Worm (Caenorhabditis elegans) whole organism, L2 larva: ENCODE data around the gene Y49F6B.19.

ENCODE experiments used
- F13H6.1 ChIP-seq: sonication (generic microtip); optimal IDR thresholded peaks from 2 replicates; lab custom pipeline; 2016; ENCODE audit warnings: missing genetic modification characterization, missing compliant biosample characterization
- R02D3.7 ChIP-seq: fragments of 150-350 bp; optimal IDR thresholded peaks from 2 replicates; lab custom pipeline; 2014; ENCODE audit warnings: missing biosample characterization, missing genetic modification characterization
- Y55F3AM.14 ChIP-seq: fragments of 200-800 bp; sonication (Bioruptor generic); optimal IDR thresholded peaks from 2 replicates; lab custom pipeline; 2018; ENCODE audit warnings: mild to moderate bottlenecking, missing genetic modification characterization, missing compliant biosample characterization
- ZK546.5 ChIP-seq: sonication (generic microtip); optimal IDR thresholded peaks from 2 replicates; lab custom pipeline; 2017; ENCODE audit warnings: missing biosample characterization, missing genetic modification characterization
- alr-1 ChIP-seq: fragments of 150-350 bp; optimal IDR thresholded peaks from 2 replicates; lab custom pipeline; 2014; ENCODE audit warnings: missing biosample characterization, missing genetic modification characterization
- ama-1 ChIP-seq: fragments of 150-350 bp; optimal IDR thresholded peaks from 2 replicates; lab custom pipeline; 2018; ENCODE audit warnings: inconsistent platforms
- blmp-1 ChIP-seq: sonication (generic microtip); optimal IDR thresholded peaks from 2 replicates; lab custom pipeline; 2017; ENCODE audit warnings: missing genetic modification characterization, mild to moderate bottlenecking, missing compliant biosample characterization, antibody characterized with exemption, moderate library complexity; ENCODE audit not compliant: insufficient read depth
- ceh-16 ChIP-seq: fragments of 150-350 bp; optimal IDR thresholded peaks from 2 replicates; lab custom pipeline; 2014; ENCODE audit warnings: missing biosample characterization, missing genetic modification characterization
- ceh-82 ChIP-seq: fragments of 150-350 bp; optimal IDR thresholded peaks from 2 replicates; lab custom pipeline; 2014; ENCODE audit warnings: missing biosample characterization, missing genetic modification characterization
- crh-2 ChIP-seq: sonication (generic microtip); optimal IDR thresholded peaks from 2 replicates; lab custom pipeline; 2017; ENCODE audit warnings: missing biosample characterization, missing genetic modification characterization
- egl-27 ChIP-seq: sonication (generic microtip); optimal IDR thresholded peaks from 3 replicates; lab custom pipeline; 2017; ENCODE audit warnings: missing biosample characterization, missing genetic modification reagents, missing genetic modification characterization
- elt-1 ChIP-seq: fragments of 150-350 bp; optimal IDR thresholded peaks from 2 replicates; lab custom pipeline; 2014; ENCODE audit warnings: missing biosample characterization, missing genetic modification characterization
- gmeb-1 ChIP-seq: fragments of 150-350 bp; optimal IDR thresholded peaks from 2 replicates; lab custom pipeline; 2014; ENCODE audit warnings: missing biosample characterization, missing genetic modification characterization
- lin-11 ChIP-seq: fragments of 150-350 bp; sonication (generic microtip); optimal IDR thresholded peaks from 2 replicates; lab custom pipeline; 2014; ENCODE audit warnings: missing biosample characterization, missing genetic modification characterization, inconsistent platforms, mixed read lengths
- lin-39 ChIP-seq: fragments of 150-350 bp; optimal IDR thresholded peaks from 2 replicates; lab custom pipeline; 2014; ENCODE audit warnings: missing biosample characterization, missing genetic modification reagents, missing genetic modification characterization
- lsy-2 ChIP-seq, 2 experiments: fragments of 150-350 bp in 1 of 2; sonication (generic microtip) in 1 of 2; optimal IDR thresholded peaks; 2 replicates each; lab custom pipeline; 2014 to 2017; ENCODE audit warnings: missing biosample characterization in 2 of 2, missing genetic modification characterization in 2 of 2
- mab-5 ChIP-seq: fragments of 150-350 bp; optimal IDR thresholded peaks from 2 replicates; lab custom pipeline; 2014; ENCODE audit warnings: missing biosample characterization, missing genetic modification characterization
- mbf-1 ChIP-seq: sonication (generic microtip); optimal IDR thresholded peaks from 2 replicates; lab custom pipeline; 2017; ENCODE audit warnings: missing biosample characterization, missing genetic modification characterization
- mdl-1 ChIP-seq, 2 experiments: fragments of 150-350 bp in 1 of 2; sonication (generic microtip) in 1 of 2; optimal IDR thresholded peaks; 2 replicates each; lab custom pipeline; 2017; ENCODE audit warnings: missing biosample characterization in 2 of 2, missing genetic modification characterization in 2 of 2
- nhr-10 ChIP-seq: sonication (generic microtip); optimal IDR thresholded peaks from 2 replicates; lab custom pipeline; 2017; ENCODE audit warnings: missing biosample characterization, missing genetic modification characterization
- nhr-11 ChIP-seq: fragments of 150-350 bp; optimal IDR thresholded peaks from 2 replicates; lab custom pipeline; 2014; ENCODE audit warnings: missing biosample characterization, missing genetic modification characterization
- nhr-12 ChIP-seq: fragments of 150-350 bp; optimal IDR thresholded peaks from 2 replicates; lab custom pipeline; 2014; ENCODE audit warnings: missing biosample characterization, missing genetic modification characterization
- nhr-129 ChIP-seq: fragments of 150-350 bp; optimal IDR thresholded peaks from 2 replicates; lab custom pipeline; 2014; ENCODE audit warnings: missing biosample characterization, missing genetic modification characterization
- nhr-23 ChIP-seq: fragments of 150-350 bp; optimal IDR thresholded peaks from 2 replicates; lab custom pipeline; 2014; ENCODE audit warnings: missing biosample characterization, missing genetic modification reagents, missing genetic modification characterization
- nhr-25 ChIP-seq: fragments of 150-350 bp; sonication (generic microtip); optimal IDR thresholded peaks from 3 replicates; lab custom pipeline; 2014; ENCODE audit warnings: missing biosample characterization, missing genetic modification characterization
- nhr-6 ChIP-seq: fragments of 150-350 bp; optimal IDR thresholded peaks from 2 replicates; lab custom pipeline; 2014; ENCODE audit warnings: missing biosample characterization, missing genetic modification characterization
- nhr-77 ChIP-seq: fragments of 150-350 bp; optimal IDR thresholded peaks from 2 replicates; lab custom pipeline; 2014; ENCODE audit warnings: missing biosample characterization, missing genetic modification characterization
- peb-1 ChIP-seq: fragments of 150-350 bp; optimal IDR thresholded peaks from 2 replicates; lab custom pipeline; 2014; ENCODE audit warnings: missing biosample characterization, missing genetic modification characterization
- sem-4 ChIP-seq: fragments of 150-350 bp; optimal IDR thresholded peaks from 2 replicates; lab custom pipeline; 2014; ENCODE audit warnings: missing biosample characterization, missing genetic modification reagents, missing genetic modification characterization
- sma-3 ChIP-seq: sonication (generic microtip); optimal IDR thresholded peaks from 2 replicates; lab custom pipeline; 2016; ENCODE audit warnings: missing genetic modification reagents, missing genetic modification characterization, missing compliant biosample characterization
- snpc-4 ChIP-seq: fragments of 150-350 bp; optimal IDR thresholded peaks from 2 replicates; lab custom pipeline; 2014; ENCODE audit warnings: missing biosample characterization, missing genetic modification characterization
- unc-39 ChIP-seq: fragments of 150-350 bp; optimal IDR thresholded peaks from 2 replicates; lab custom pipeline; 2014; ENCODE audit warnings: missing biosample characterization, missing genetic modification characterization
- unc-55 ChIP-seq: fragments of 150-350 bp; sonication (generic microtip); optimal IDR thresholded peaks from 3 replicates; lab custom pipeline; 2014; ENCODE audit warnings: missing biosample characterization, missing genetic modification reagents, missing genetic modification characterization
- zag-1 ChIP-seq: fragments of 150-350 bp; optimal IDR thresholded peaks from 2 replicates; lab custom pipeline; 2014; ENCODE audit warnings: missing biosample characterization, missing genetic modification characterization
- ztf-11 ChIP-seq: sonication (generic microtip); optimal IDR thresholded peaks from 2 replicates; lab custom pipeline; 2017; ENCODE audit warnings: missing biosample characterization, missing genetic modification characterization
- ztf-4 ChIP-seq: fragments of 150-350 bp; optimal IDR thresholded peaks from 2 replicates; lab custom pipeline; 2014; ENCODE audit warnings: missing biosample characterization, missing genetic modification characterization

The Y49F6B.19 gene

DNA sequence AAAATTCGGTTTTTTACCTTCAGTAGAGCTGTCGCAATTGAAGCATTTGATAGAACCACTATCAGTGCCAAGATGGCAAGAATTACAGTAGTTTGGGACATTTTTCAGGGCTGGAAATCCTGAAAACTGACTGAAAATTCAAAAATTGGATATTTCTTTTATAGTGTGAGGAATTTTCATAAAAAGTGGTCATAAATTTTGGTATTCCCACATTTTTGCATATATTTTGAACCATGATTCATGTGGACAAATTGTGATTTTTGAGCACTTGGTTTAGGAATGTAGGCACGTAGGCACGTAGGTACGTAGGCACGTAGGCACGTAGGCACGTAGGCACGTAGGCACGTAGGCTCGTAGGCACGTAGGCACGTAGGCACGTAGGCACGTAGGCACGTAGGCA, at the start of gene Y49F6B.19:
Gene Y49F6B.19 (minus strand): TSS at position 101 of the 400 bp plus-strand sequence.
- TF ChIP-seq ztf-4 (tag; lab: Kevin White, UChicago) (no peak), crh-2 (tag; lab: Kevin White, UChicago) (no peak), sem-4 (tag; lab: Kevin White, UChicago) (no peak), R02D3.7 (no peak)

DNA sequence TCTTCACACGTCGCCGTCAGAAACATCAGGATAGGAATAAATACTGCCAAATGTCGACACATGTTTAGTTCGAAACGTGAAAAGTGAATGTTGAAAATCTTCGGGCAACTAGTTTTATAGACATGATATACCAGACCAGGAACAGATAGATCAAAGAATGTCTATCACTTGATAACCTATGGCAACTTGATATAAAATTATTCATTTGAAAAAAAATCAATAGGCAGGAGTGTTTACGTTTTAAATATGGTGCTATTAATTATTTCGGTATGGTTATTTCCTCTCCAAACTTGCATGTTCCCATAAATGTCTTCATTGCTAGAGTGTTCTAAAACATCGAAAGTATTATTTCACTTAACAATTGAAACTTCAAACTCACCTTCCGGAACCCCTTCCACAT, 49.4 kb upstream of the Y49F6B.19 start, which contains the start of gene W10G11.2:
Gene W10G11.2 (minus strand): TSS at position 101 of the 400 bp plus-strand sequence.
- no peak for TF ChIP-seq unc-39 (tag; lab: Kevin White, UChicago)
- no peak for TF ChIP-seq mdl-1 (tag; optimal IDR thresholded peaks at IDR 0.05; lab: Kevin White, UChicago)
- no peak for TF ChIP-seq crh-2 (tag; lab: Kevin White, UChicago)
- no peak for TF ChIP-seq nhr-25 (tag; lab: Kevin White, UChicago)
- TF ChIP-seq ceh-82 (tag; lab: Kevin White, UChicago) = no peak
- TF ChIP-seq nhr-6 (tag; lab: Kevin White, UChicago) = no peak
- no peak for TF ChIP-seq nhr-11
- no peak for TF ChIP-seq ztf-4 (tag; lab: Kevin White, UChicago)
- no peak for TF ChIP-seq peb-1 (tag; lab: Kevin White, UChicago)
- no peak for TF ChIP-seq lin-39 (tag; lab: Kevin White, UChicago)
- TF ChIP-seq sma-3 (GFP tag; lab: Kevin White, UChicago) = no peak
- TF ChIP-seq blmp-1 (tag; lab: Kevin White, UChicago) = no peak
- TF ChIP-seq gmeb-1 (tag; lab: Kevin White, UChicago) = no peak
- no peak for TF ChIP-seq alr-1 (tag; lab: Kevin White, UChicago)
- TF ChIP-seq nhr-77 = no peak
- TF ChIP-seq elt-1 (tag; lab: Kevin White, UChicago) = no peak
- no peak for TF ChIP-seq Y55F3AM.14 (GFP tag; lab: Kevin White, UChicago)
- TF ChIP-seq snpc-4 = no peak

DNA sequence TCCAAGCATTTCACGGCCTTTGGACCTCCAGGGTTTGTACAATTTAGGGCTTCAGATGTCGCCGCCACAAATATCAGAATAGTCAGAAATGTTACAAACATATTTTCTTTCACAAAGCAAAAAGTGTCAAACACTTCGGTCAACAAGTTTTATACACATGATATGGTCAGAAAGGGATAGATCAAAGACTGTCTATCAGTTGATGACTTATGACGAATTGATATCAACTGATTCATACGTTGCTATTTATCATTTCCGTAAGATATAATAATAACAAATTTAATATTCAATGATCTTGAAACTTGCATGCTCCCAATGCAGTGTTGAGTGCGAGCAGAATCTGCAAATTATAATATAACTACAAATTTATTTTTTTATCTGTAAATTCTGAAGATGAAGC, 48.5 kb upstream of the Y49F6B.19 start, which contains the start of gene W10G11.1:
Gene W10G11.1 (minus strand): TSS at position 101 of the 400 bp plus-strand sequence.
- TF ChIP-seq nhr-25 (tag; lab: Kevin White, UChicago) = no peak
- TF ChIP-seq ceh-16 = no peak
- no peak for TF ChIP-seq mbf-1 (tag; lab: Kevin White, UChicago)
- TF ChIP-seq alr-1 (tag; lab: Kevin White, UChicago) = no peak
- no peak for TF ChIP-seq zag-1
- TF ChIP-seq nhr-77 = no peak
- TF ChIP-seq nhr-23 (tag; lab: Kevin White, UChicago) = no peak
- no peak for TF ChIP-seq mab-5
- no peak for TF ChIP-seq nhr-6 (tag; lab: Kevin White, UChicago)
- TF ChIP-seq ztf-4 (tag; lab: Kevin White, UChicago) = no peak
- no peak for TF ChIP-seq ceh-82 (tag; lab: Kevin White, UChicago)
- no peak for TF ChIP-seq Y55F3AM.14 (GFP tag; lab: Kevin White, UChicago)
- TF ChIP-seq F13H6.1 (tag; lab: Kevin White, UChicago) = no peak
- TF ChIP-seq, all 48 proteins: peak for 0

DNA sequence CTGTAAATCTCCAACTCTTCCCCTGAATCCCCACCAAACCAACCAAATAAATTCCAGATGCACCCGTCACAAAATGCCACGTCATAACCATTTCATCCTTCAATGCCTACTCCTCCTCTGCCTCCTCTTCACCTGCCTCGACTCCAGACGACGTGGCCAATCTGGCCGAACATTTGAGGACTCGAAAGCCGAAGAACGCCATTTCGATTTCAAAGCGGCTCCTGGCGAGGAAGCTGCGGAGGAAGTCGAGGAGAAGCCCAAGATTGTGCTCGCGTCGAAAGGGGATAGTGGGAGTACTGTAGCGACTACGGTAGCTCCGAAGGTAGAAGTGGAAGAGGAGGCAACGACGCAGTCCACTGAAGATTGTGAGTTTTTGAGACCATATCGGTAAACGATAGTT, 45.3 kb upstream of the Y49F6B.19 start, which contains the start of gene lgc-45:
Gene lgc-45 (plus strand): TSS at position 56 of the 400 bp plus-strand sequence.
- TF ChIP-seq R02D3.7 (no peak), lsy-2 (tag; optimal IDR thresholded peaks at IDR 0.05; lab: Kevin White, UChicago) (no peak), ZK546.5 (no peak)

DNA sequence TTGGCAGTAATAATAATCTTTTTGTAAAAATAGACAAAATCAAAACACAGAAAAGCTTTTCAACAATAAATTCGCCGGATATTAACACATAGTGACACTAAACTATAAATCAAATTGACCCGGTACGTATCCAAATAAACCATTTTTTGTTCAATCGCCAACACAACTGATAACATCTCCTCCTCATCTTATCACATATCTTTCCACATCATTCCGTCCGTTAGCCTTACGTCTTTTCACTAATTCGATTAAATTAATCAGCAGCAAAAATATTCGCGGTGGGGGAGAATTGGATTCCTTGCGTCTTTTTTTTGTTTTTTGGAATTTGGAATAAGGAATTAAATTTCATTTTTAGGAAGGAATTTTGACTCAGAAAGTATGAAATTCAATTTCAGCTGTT, 44.4 kb upstream of the Y49F6B.19 start:
- no peak for TF ChIP-seq lin-39 (tag; lab: Kevin White, UChicago)
- no peak for TF ChIP-seq nhr-129 (tag; lab: Kevin White, UChicago)
- TF ChIP-seq gmeb-1 (tag; lab: Kevin White, UChicago) = no peak
- TF ChIP-seq nhr-23 (tag; lab: Kevin White, UChicago) = no peak
- TF ChIP-seq ztf-11 (tag; lab: Kevin White, UChicago) = no peak
- no peak for TF ChIP-seq nhr-6 (tag; lab: Kevin White, UChicago)
- TF ChIP-seq egl-27 (tag; lab: Kevin White, UChicago) = no peak
- no peak for TF ChIP-seq ama-1 (lab: Kevin White, UChicago)
- no peak for TF ChIP-seq sem-4 (tag; lab: Kevin White, UChicago)

DNA sequence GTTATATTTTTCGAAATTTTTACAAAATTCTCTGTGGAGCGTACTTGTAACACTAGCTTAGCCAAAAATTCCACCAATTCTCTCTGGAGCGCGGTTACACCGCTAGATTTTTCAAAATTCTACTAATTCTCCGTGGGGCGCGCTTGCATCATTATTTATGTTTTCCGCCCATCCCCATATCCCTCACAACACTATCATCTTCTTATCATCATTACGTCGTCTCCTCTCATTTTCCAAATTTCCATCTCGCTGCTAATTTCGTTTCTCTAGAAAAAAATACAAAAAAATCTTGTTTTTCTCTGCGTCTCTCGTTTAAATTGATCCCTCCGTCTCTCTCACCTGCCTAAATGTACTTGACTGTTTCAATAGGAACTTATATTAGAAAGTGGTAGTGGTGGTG, 43.1 kb upstream of the Y49F6B.19 start:
- TF ChIP-seq unc-39 (tag; lab: Kevin White, UChicago) (no peak), lin-11 (no peak), nhr-12 (tag; lab: Kevin White, UChicago) (no peak), nhr-10 (tag; lab: Kevin White, UChicago) (no peak), sma-3 (GFP tag; lab: Kevin White, UChicago) (peak; percentile 54), unc-55 (GFP tag; lab: Kevin White, UChicago) (no peak)
